Fruit fly (Drosophila melanogaster): ENCODE results near the gene Syx17.

The Syx17 gene

dm6 chr3L:4360376-4360703, 42.9 kb upstream of the Syx17 start (continued):
- TF ChIP-seq CG34224 (GFP tag; IDR thresholded peaks at IDR 0.05; ENCODE audit: partially characterized antibody) (0 out of 3 replicates have a peak, but pooled peaks have one; percentile 2), nom (GFP tag; optimal IDR thresholded peaks at IDR 0.05) (peak; percentile 11), CG4404 (GFP tag; IDR thresholded peaks at IDR 0.05) (no peak), z (GFP tag; IDR thresholded peaks at IDR 0.05) (peak; percentile 74; the same call in 2 of the 3 replicates), fd3F (GFP tag; optimal IDR thresholded peaks at IDR 0.05) (no peak), slbo (GFP tag; IDR thresholded peaks at IDR 0.05) (no peak), gcm (GFP tag; optimal IDR thresholded peaks at IDR 0.05) (no peak), bbx (GFP tag; IDR thresholded peaks at IDR 0.05; ENCODE audit: partially characterized antibody) (peak; percentile 24; the same call in 1 of the 2 replicates), run (tag; optimal IDR thresholded peaks at IDR 0.05) (no peak), insv (GFP tag; optimal IDR thresholded peaks at IDR 0.05) (peak in 1 of 2 experiments; percentile 47), lab (GFP tag; optimal IDR thresholded peaks at IDR 0.05) (no peak), lilli (GFP tag; optimal IDR thresholded peaks at IDR 0.05) (no peak), GATAe (GFP tag; conservative IDR thresholded peaks at IDR 0.05) (no peak), CG17568 (GFP tag; optimal IDR thresholded peaks at IDR 0.05) (no peak), ewg (GFP tag; optimal IDR thresholded peaks at IDR 0.05) (no peak), Xrp1 (GFP tag; IDR thresholded peaks at IDR 0.05) (no peak), Nf-YC (tag; optimal IDR thresholded peaks at IDR 0.05) (peak; percentile 1), CG18262 (tag; optimal IDR thresholded peaks at IDR 0.05) (no peak), sqz (GFP tag; optimal IDR thresholded peaks at IDR 0.05) (peak; percentile 100), Spps (tag; optimal IDR thresholded peaks at IDR 0.05) (no peak), CG14965 (GFP tag; optimal IDR thresholded peaks at IDR 0.05; ENCODE audit: borderline replicate concordance) (no peak), CG11247 (GFP tag; IDR thresholded peaks at IDR 0.05) (no peak), Lpt (GFP tag; optimal IDR thresholded peaks at IDR 0.05) (no peak), CG12219 (GFP tag; optimal IDR thresholded peaks at IDR 0.05) (no peak), rib (GFP tag; IDR thresholded peaks at IDR 0.05) (no peak), CG2120 (GFP tag; optimal IDR thresholded peaks at IDR 0.05) (no peak), CG11456 (GFP tag; IDR thresholded peaks at IDR 0.05) (no peak), br (optimal IDR thresholded peaks at IDR 0.05) (no peak), Lim3 (GFP tag; IDR thresholded peaks at IDR 0.05) (no peak), h (optimal IDR thresholded peaks at IDR 0.05) (no peak), CG7928 (GFP tag; optimal IDR thresholded peaks at IDR 0.05) (no peak), chinmo (GFP tag; IDR thresholded peaks at IDR 0.05; ENCODE audit: partially characterized antibody) (peak; percentile 96), Sox102F (GFP tag; optimal IDR thresholded peaks at IDR 0.05) (no peak)

- TF ChIP-seq sens (GFP tag) (peak; percentile 41), ranshi (GFP tag; IDR thresholded peaks at IDR 0.05) (no peak), Tbp (GFP tag; optimal IDR thresholded peaks at IDR 0.05) (no peak), CG2199 (GFP tag; IDR thresholded peaks at IDR 0.05) (peak; percentile 45; the same call in 2 of the 3 replicates), CG4360 (GFP tag; IDR thresholded peaks at IDR 0.05) (peak; percentile 93), emc (GFP tag; optimal IDR thresholded peaks at IDR 0.05) (no peak), Blimp-1 (GFP tag; optimal IDR thresholded peaks at IDR 0.05) (peak; percentile 44), Pdp1 (GFP tag; optimal IDR thresholded peaks at IDR 0.05) (no peak)
These were observed 40.4 kb upstream of the Syx17 start for dm6 chr3L:4362937-4363336.

dm6 chr3L:4363484-4363883, 39.8 kb upstream of the Syx17 start:
- TF ChIP-seq Elba2 (GFP tag; optimal IDR thresholded peaks at IDR 0.05) (peak; percentile 93), CG11696 (GFP tag; IDR thresholded peaks at IDR 0.05) (no peak), CG7786 (GFP tag; optimal IDR thresholded peaks at IDR 0.05) (no peak), Hr51 (GFP tag; optimal IDR thresholded peaks at IDR 0.05) (no peak), cg (GFP tag; optimal IDR thresholded peaks at IDR 0.05) (no peak), CG9727 (GFP tag; optimal IDR thresholded peaks at IDR 0.05) (no peak), CG30403 (GFP tag; optimal IDR thresholded peaks at IDR 0.05) (no peak), Kr (GFP tag; optimal IDR thresholded peaks at IDR 0.05) (no peak), ttk (GFP tag; IDR thresholded peaks at IDR 0.05) (no peak), bcd (GFP tag; optimal IDR thresholded peaks at IDR 0.05) (no peak), CG3847 (GFP tag; IDR thresholded peaks at IDR 0.05) (no peak), Trl (optimal IDR thresholded peaks at IDR 0.05) (peak; percentile 22 to 71), Trl (GFP tag; optimal IDR thresholded peaks at IDR 0.05) (no peak)
